Fruit fly (Drosophila melanogaster) whole organism, embryonic: ENCODE results near the gene Sf3b1.
A peak's percentile ranks its signal among the peaks of the same experiment; 100 is the strongest.

Experiments
- Aef1 ChIP-seq: fragments of 200-800 bp; sonication (Bioruptor generic); IDR thresholded peaks from 3 replicates; pipeline ENCODE4 v1.3.6; 2022; ENCODE audit warnings: missing biosample characterization, missing genetic modification characterization
- CG11085 ChIP-seq: fragments of 200-800 bp; sonication (Bioruptor generic); IDR thresholded peaks from 2 replicates; pipeline ENCODE4 v1.3.6; 2022; ENCODE audit warnings: missing biosample characterization, missing genetic modification characterization
- CG11456 ChIP-seq: fragments of 200-800 bp; sonication (Bioruptor generic); IDR thresholded peaks from 3 replicates; pipeline ENCODE4 v1.3.6; 2022; ENCODE audit warnings: missing biosample characterization, missing genetic modification characterization
- CG1233 ChIP-seq: fragments of 200-800 bp; sonication (Bioruptor generic); optimal IDR thresholded peaks from 4 replicates; lab custom pipeline; 2018; ENCODE audit warnings: missing biosample characterization, mild to moderate bottlenecking, missing genetic modification characterization
- CG13624 ChIP-seq: fragments of 200-800 bp; sonication (Bioruptor generic); optimal IDR thresholded peaks from 2 replicates; lab custom pipeline; 2016; ENCODE audit warnings: missing biosample characterization, missing genetic modification characterization
- CG13775 ChIP-seq: fragments of 200-800 bp; sonication (Bioruptor generic); optimal IDR thresholded peaks from 3 replicates; lab custom pipeline; 2017; ENCODE audit warnings: missing biosample characterization, mild to moderate bottlenecking, missing genetic modification characterization
- CG14441 ChIP-seq: fragments of 200-800 bp; sonication (Bioruptor generic); IDR thresholded peaks from 2 replicates; pipeline ENCODE4 v1.3.6; 2022; ENCODE audit warnings: missing biosample characterization, missing genetic modification characterization
- CG14710 ChIP-seq: fragments of 200-800 bp; sonication (Bioruptor generic); optimal IDR thresholded peaks from 3 replicates; lab custom pipeline; 2019; ENCODE audit warnings: missing biosample characterization, mild to moderate bottlenecking, missing genetic modification characterization, moderate library complexity
- CG1529 ChIP-seq: fragments of 200-800 bp; sonication (Bioruptor generic); optimal IDR thresholded peaks from 3 replicates; lab custom pipeline; 2018; ENCODE audit warnings: missing biosample characterization, missing genetic modification characterization
- CG17912 ChIP-seq: fragments of 200-800 bp; sonication (Bioruptor generic); optimal IDR thresholded peaks from 2 replicates; lab custom pipeline; 2018; ENCODE audit warnings: missing biosample characterization, mild to moderate bottlenecking, missing genetic modification characterization
- CG2120 ChIP-seq: fragments of 200-800 bp; sonication (Bioruptor generic); optimal IDR thresholded peaks from 3 replicates; lab custom pipeline; 2016; ENCODE audit warnings: missing biosample characterization, missing genetic modification characterization
- CG30403 ChIP-seq: fragments of 200-800 bp; sonication (Bioruptor generic); optimal IDR thresholded peaks from 3 replicates; lab custom pipeline; 2016; ENCODE audit warnings: missing biosample characterization, missing genetic modification characterization
- CG31365 ChIP-seq: fragments of 200-800 bp; sonication (Bioruptor generic); optimal IDR thresholded peaks from 2 replicates; lab custom pipeline; 2018; ENCODE audit warnings: missing biosample characterization, mild to moderate bottlenecking, missing genetic modification characterization
- CG3838 ChIP-seq: fragments of 200-800 bp; sonication (Bioruptor generic); optimal IDR thresholded peaks from 3 replicates; lab custom pipeline; 2016; ENCODE audit warnings: missing biosample characterization, missing genetic modification characterization
- CG4854 ChIP-seq: fragments of 200-800 bp; sonication (Bioruptor generic); optimal IDR thresholded peaks from 2 replicates; lab custom pipeline; 2016; ENCODE audit warnings: missing biosample characterization, missing genetic modification characterization, inconsistent platforms
- CG5245 ChIP-seq: fragments of 200-800 bp; sonication (Bioruptor generic); optimal IDR thresholded peaks from 3 replicates; lab custom pipeline; 2016; ENCODE audit warnings: missing biosample characterization, missing genetic modification characterization
- CG8290 ChIP-seq, 3 experiments: fragments of 200-800 bp; sonication (Bioruptor generic); optimal IDR thresholded peaks; 2 replicates each; lab custom pipeline; 2016 to 2019; ENCODE audit warnings: missing biosample characterization in 3 of 3, missing genetic modification characterization in 3 of 3, mild to moderate bottlenecking in 2 of 3, moderate library complexity in 1 of 3
- CG8388 ChIP-seq: fragments of 200-800 bp; sonication (Bioruptor generic); optimal IDR thresholded peaks from 2 replicates; lab custom pipeline; 2019; ENCODE audit warnings: missing biosample characterization, mild to moderate bottlenecking, missing genetic modification characterization, moderate library complexity
- CG8478 ChIP-seq: fragments of >200 bp; optimal IDR thresholded peaks from 2 replicates; lab custom pipeline; 2018
- CG9609 ChIP-seq: fragments of 200-800 bp; sonication (Bioruptor generic); optimal IDR thresholded peaks from 3 replicates; lab custom pipeline; 2016; ENCODE audit warnings: missing biosample characterization, missing genetic modification characterization
- CHES-1-like ChIP-seq: fragments of 200-800 bp; sonication (Bioruptor generic); optimal IDR thresholded peaks from 2 replicates; lab custom pipeline; 2016; ENCODE audit warnings: missing biosample characterization, missing genetic modification characterization
- D19A ChIP-seq: fragments of 200-800 bp; optimal IDR thresholded peaks from 3 replicates; lab custom pipeline; 2019; ENCODE audit warnings: missing biosample characterization, mild to moderate bottlenecking, missing genetic modification characterization, moderate library complexity
- Dip3 ChIP-seq: fragments of 200-800 bp; sonication (Bioruptor generic); optimal IDR thresholded peaks from 3 replicates; lab custom pipeline; 2016; ENCODE audit warnings: missing biosample characterization, missing genetic modification characterization
- Ets65A ChIP-seq: fragments of 200-800 bp; sonication (Bioruptor generic); peaks from one replicate; lab custom pipeline; 2016; ENCODE audit warnings: missing biosample characterization, missing genetic modification characterization
- HmgZ ChIP-seq: fragments of 200-800 bp; sonication (Bioruptor generic); optimal IDR thresholded peaks from 2 replicates; lab custom pipeline; 2018; ENCODE audit warnings: missing biosample characterization, mild to moderate bottlenecking, missing genetic modification characterization
- Hmx ChIP-seq: fragments of 200-800 bp; sonication (Bioruptor generic); optimal IDR thresholded peaks from 2 replicates; lab custom pipeline; 2016; ENCODE audit warnings: missing biosample characterization, missing genetic modification characterization
- Hr3 ChIP-seq: fragments of 200-800 bp; sonication (Bioruptor generic); optimal IDR thresholded peaks from 3 replicates; lab custom pipeline; 2016; ENCODE audit warnings: missing biosample characterization, missing genetic modification characterization
- Jarid2 ChIP-seq: fragments of 200-800 bp; sonication (Bioruptor generic); optimal IDR thresholded peaks from 3 replicates; lab custom pipeline; 2017; ENCODE audit warnings: mild to moderate bottlenecking, missing biosample characterization, missing genetic modification reagents, missing genetic modification characterization
- MBD-R2 ChIP-seq: fragments of 200-800 bp; sonication (Bioruptor generic); IDR thresholded peaks from 2 replicates; pipeline ENCODE4 v1.3.6; 2022; ENCODE audit warnings: missing biosample characterization, missing genetic modification characterization
- Mad ChIP-seq: fragments of 200-800 bp; sonication (Bioruptor generic); optimal IDR thresholded peaks from 2 replicates; lab custom pipeline; 2016; ENCODE audit warnings: missing biosample characterization, missing genetic modification characterization
- Rx ChIP-seq: fragments of 200-800 bp; sonication (Bioruptor generic); IDR thresholded peaks from 2 replicates; pipeline ENCODE4 v1.3.6; 2022; ENCODE audit warnings: missing biosample characterization, missing genetic modification characterization
- Usf ChIP-seq: fragments of 200-800 bp; sonication (Bioruptor generic); optimal IDR thresholded peaks from 2 replicates; lab custom pipeline; 2017; ENCODE audit warnings: missing genotype, missing biosample characterization, missing genetic modification characterization
- bbx ChIP-seq: fragments of 200-800 bp; sonication (Bioruptor generic); IDR thresholded peaks from 2 replicates; pipeline ENCODE4 v1.3.6; 2022; ENCODE audit warnings: missing biosample characterization, missing genetic modification characterization; ENCODE audit not compliant: partially characterized antibody
- bcd ChIP-seq: fragments of 200-800 bp; sonication (Bioruptor generic); optimal IDR thresholded peaks from 2 replicates; lab custom pipeline; 2017; ENCODE audit warnings: missing biosample characterization, mild to moderate bottlenecking, missing genetic modification characterization
- btn ChIP-seq: fragments of 200-800 bp; sonication (Bioruptor generic); optimal IDR thresholded peaks from 2 replicates; lab custom pipeline; 2016; ENCODE audit warnings: missing biosample characterization, missing genetic modification characterization
- ci ChIP-seq: fragments of 200-800 bp; sonication (Bioruptor generic); IDR thresholded peaks from 3 replicates; pipeline ENCODE4 v1.3.6; 2022; ENCODE audit warnings: missing biosample characterization, missing genetic modification characterization
- da ChIP-seq: fragments of 200-800 bp; sonication (Bioruptor generic); optimal IDR thresholded peaks from 2 replicates; lab custom pipeline; 2016; ENCODE audit warnings: missing biosample characterization, missing genetic modification characterization
- dimm ChIP-seq: fragments of 200-800 bp; sonication (Bioruptor generic); IDR thresholded peaks from 2 replicates; pipeline ENCODE4 v1.3.6; 2022; ENCODE audit warnings: missing biosample characterization, missing genetic modification characterization
- dysf ChIP-seq: fragments of 200-800 bp; sonication (Bioruptor generic); IDR thresholded peaks from 3 replicates; pipeline ENCODE4 v1.3.6; 2022; ENCODE audit warnings: missing biosample characterization, missing genetic modification characterization
- emc ChIP-seq: fragments of 200-800 bp; sonication (Bioruptor generic); optimal IDR thresholded peaks from 2 replicates; lab custom pipeline; 2016; ENCODE audit warnings: missing biosample characterization, missing genetic modification characterization
- fd96Cb ChIP-seq: fragments of 200-800 bp; sonication (Bioruptor generic); optimal IDR thresholded peaks from 2 replicates; lab custom pipeline; 2018; ENCODE audit warnings: missing biosample characterization, mild to moderate bottlenecking, missing genetic modification characterization, moderate library complexity
- gcm ChIP-seq: fragments of 200-800 bp; sonication (Bioruptor generic); optimal IDR thresholded peaks from 2 replicates; lab custom pipeline; 2019; ENCODE audit warnings: missing biosample characterization, mild to moderate bottlenecking, missing genetic modification characterization, moderate library complexity
- grau ChIP-seq: fragments of 200-800 bp; optimal IDR thresholded peaks from 3 replicates; lab custom pipeline; 2019; ENCODE audit warnings: missing biosample characterization, mild to moderate bottlenecking, missing genetic modification characterization, moderate library complexity
- gsb-n ChIP-seq: fragments of 200-800 bp; sonication (Bioruptor generic); optimal IDR thresholded peaks from 3 replicates; lab custom pipeline; 2018; ENCODE audit warnings: missing biosample characterization, mild to moderate bottlenecking, missing genetic modification characterization
- hb ChIP-seq: fragments of 200-800 bp; sonication (Bioruptor generic); IDR thresholded peaks from 3 replicates; pipeline ENCODE4 v1.3.6; 2022; ENCODE audit warnings: missing biosample characterization, missing genetic modification characterization; ENCODE audit not compliant: partially characterized antibody
- pho ChIP-seq: fragments of 200-800 bp; sonication (Bioruptor generic); optimal IDR thresholded peaks from 2 replicates; lab custom pipeline; 2016; ENCODE audit warnings: missing biosample characterization, missing genetic modification characterization
- pita ChIP-seq: fragments of 200-800 bp; sonication (Bioruptor generic); optimal IDR thresholded peaks from 2 replicates; lab custom pipeline; 2017; ENCODE audit warnings: missing biosample characterization, mild to moderate bottlenecking, missing genetic modification characterization
- ranshi ChIP-seq: fragments of 200-800 bp; sonication (Bioruptor generic); IDR thresholded peaks from 2 replicates; pipeline ENCODE4 v1.3.6; 2022; ENCODE audit warnings: missing biosample characterization, missing genetic modification characterization
- sens ChIP-seq: fragments of 200-800 bp; sonication (Bioruptor generic); peaks from one replicate; lab custom pipeline; 2016; ENCODE audit warnings: missing biosample characterization, missing genetic modification characterization
- seq ChIP-seq: fragments of 200-800 bp; sonication (Bioruptor generic); IDR thresholded peaks from 2 replicates; pipeline ENCODE4 v1.3.6; 2022; ENCODE audit warnings: missing biosample characterization, missing genetic modification characterization
- slou ChIP-seq: fragments of 200-800 bp; sonication (Bioruptor generic); optimal IDR thresholded peaks from 3 replicates; lab custom pipeline; 2016; ENCODE audit warnings: missing biosample characterization, missing genetic modification characterization
- usp ChIP-seq: fragments of >200 bp; optimal IDR thresholded peaks from 2 replicates; lab custom pipeline; 2017; ENCODE audit warnings: missing biosample characterization, missing genetic modification characterization

The Sf3b1 gene

DNA sequence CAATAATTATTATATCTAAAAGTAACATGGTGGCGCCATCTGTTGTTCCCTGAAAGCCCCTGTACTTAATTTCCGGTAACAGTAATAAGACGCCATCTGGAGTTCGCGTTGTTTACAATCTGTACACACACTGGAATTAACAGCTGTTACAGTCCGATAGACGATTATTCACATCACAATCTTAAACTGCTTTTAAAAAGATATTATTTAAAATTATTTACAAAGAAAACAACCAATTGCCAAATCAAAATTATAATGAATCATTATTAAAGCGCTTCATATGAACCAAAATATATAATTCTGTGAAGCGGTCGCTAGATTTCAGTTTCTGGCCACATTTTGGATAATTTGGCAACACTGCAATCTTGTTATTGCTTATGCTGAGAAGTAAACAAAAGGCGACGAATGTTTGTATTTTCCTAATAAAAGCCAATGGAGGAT lies 34.3 kb downstream of the Sf3b1 start, which contains the start of gene CG13689 (continued):
- TF ChIP-seq slou (GFP tag; lab: Kevin White, UChicago) (peak; percentile 23), CG8478 (lab: Kevin White, UChicago) (no peak), CG11085 (GFP tag; lab: Robert Waterston, UW) (peak; percentile 21; the same call in 1 of the 2 replicates), CG1233 (GFP tag; lab: Kevin White, UChicago) (peak; percentile 35), pita (GFP tag; lab: Kevin White, UChicago) (peak; percentile 17), CG2120 (GFP tag; lab: Kevin White, UChicago) (peak; percentile 61), CG8290 (GFP tag; optimal IDR thresholded peaks at IDR 0.05; lab: Kevin White, UChicago) (peak; percentile 49), CG8290 (tag; optimal IDR thresholded peaks at IDR 0.05; lab: Kevin White, UChicago) (no peak), CG14710 (tag; lab: Kevin White, UChicago) (peak; percentile 69), CG8388 (GFP tag; lab: Kevin White, UChicago) (peak; percentile 16), HmgZ (tag; lab: Kevin White, UChicago) (peak; percentile 40), gcm (GFP tag; lab: Kevin White, UChicago) (no peak), dysf (GFP tag; lab: Robert Waterston, UW) (peak; percentile 71), btn (GFP tag; lab: Kevin White, UChicago) (no peak), CG11456 (GFP tag; lab: Robert Waterston, UW) (peak; percentile 86), pho (GFP tag; lab: Kevin White, UChicago) (no peak), CG5245 (GFP tag; lab: Kevin White, UChicago) (peak; percentile 48), Hmx (GFP tag; lab: Kevin White, UChicago) (peak; percentile 38), da (GFP tag; lab: Kevin White, UChicago) (no peak), dimm (GFP tag; lab: Robert Waterston, UW) (no peak), Ets65A (GFP tag; lab: Kevin White, UChicago) (peak; percentile 58), hb (GFP tag; lab: Robert Waterston, UW) (no peak), CG17912 (GFP tag; lab: Kevin White, UChicago) (peak; percentile 44), CG30403 (GFP tag; lab: Kevin White, UChicago) (peak; percentile 68), Mad (GFP tag; lab: Kevin White, UChicago) (peak; percentile 10), grau (peak; percentile 52), Rx (GFP tag; lab: Robert Waterston, UW) (0 out of 2 replicates have a peak, but pooled peaks have one; percentile 12), gsb-n (tag; lab: Kevin White, UChicago) (peak; percentile 38), CG4854 (GFP tag; lab: Kevin White, UChicago) (peak; percentile 30), CG14441 (0 out of 2 replicates have a peak, but pooled peaks have one; percentile 39), MBD-R2 (GFP tag; lab: Robert Waterston, UW) (peak; percentile 81), fd96Cb (peak; percentile 46), Jarid2 (GFP tag; lab: Kevin White, UChicago) (peak; percentile 45), CHES-1-like (peak; percentile 42), ranshi (0 out of 2 replicates have a peak, but pooled peaks have one; percentile 8), CG31365 (tag; lab: Kevin White, UChicago) (peak; percentile 56), D19A (peak; percentile 4), CG9609 (GFP tag; lab: Kevin White, UChicago) (no peak), Aef1 (GFP tag; lab: Robert Waterston, UW) (peak; percentile 46; the same call in 1 of the 3 replicates), CG13775 (GFP tag; lab: Kevin White, UChicago) (peak; percentile 21), usp (GFP tag; lab: Kevin White, UChicago) (no peak), Dip3 (peak; percentile 13), Hr3 (peak; percentile 67), bbx (no peak), ci (GFP tag; lab: Robert Waterston, UW) (0 out of 3 replicates have a peak, but pooled peaks have one; percentile 37), CG3838 (GFP tag; lab: Kevin White, UChicago) (peak; percentile 52), Usf (GFP tag; lab: Kevin White, UChicago) (no peak), seq (GFP tag; lab: Robert Waterston, UW) (no peak), CG1529 (GFP tag; lab: Kevin White, UChicago) (no peak), CG13624 (GFP tag; lab: Kevin White, UChicago) (no peak), bcd (GFP tag; lab: Kevin White, UChicago) (peak; percentile 59), sens (GFP tag; lab: Kevin White, UChicago) (peak; percentile 92), emc (GFP tag; lab: Kevin White, UChicago) (no peak)
